Fruit fly (Drosophila melanogaster): ENCODE results near the gene CG7872.

CG7872 gene

dm6 chrX:15591721-15592491 lies 13.9 kb downstream of the CG7872 start (continued):
- TF ChIP-seq kay (GFP tag; optimal IDR thresholded peaks at IDR 0.05) (peak; percentile 13), ken (GFP tag; IDR thresholded peaks at IDR 0.05) (no peak), phol (tag; optimal IDR thresholded peaks at IDR 0.05) (peak; percentile 48), CG7786 (GFP tag; optimal IDR thresholded peaks at IDR 0.05) (peak; percentile 15), ci (GFP tag; IDR thresholded peaks at IDR 0.05) (peak; percentile 62; the same call in 2 of the 3 replicates), CG11560 (tag; IDR thresholded peaks at IDR 0.05) (no peak), NC2α (GFP tag; optimal IDR thresholded peaks at IDR 0.05) (no peak), Eip74EF (GFP tag; optimal IDR thresholded peaks at IDR 0.05) (peak in 1 of 2 experiments; percentile 29), bsh (GFP tag; optimal IDR thresholded peaks at IDR 0.05) (peak in 1 of 2 experiments; percentile 57), PHDP (tag; optimal IDR thresholded peaks at IDR 0.05) (peak; percentile 59), Gug (GFP tag; IDR thresholded peaks at IDR 0.05) (peak; percentile 44; the same call in 1 of the 4 replicates), CG15601 (tag; optimal IDR thresholded peaks at IDR 0.05) (peak; percentile 1), Hmr (GFP tag; optimal IDR thresholded peaks at IDR 0.05) (peak; percentile 42), CG17385 (GFP tag; optimal IDR thresholded peaks at IDR 0.05) (peak; percentile 45), CG17328 (GFP tag; IDR thresholded peaks at IDR 0.05) (peak; percentile 41; the same call in 1 of the 2 replicates), CG32532 (GFP tag; IDR thresholded peaks at IDR 0.05) (peak; percentile 45; the same call in 1 of the 2 replicates), CG7963 (GFP tag; IDR thresholded peaks at IDR 0.05; ENCODE audit: partially characterized antibody) (no peak), zfh2 (GFP tag; optimal IDR thresholded peaks at IDR 0.05) (peak; percentile 8), stc (GFP tag; IDR thresholded peaks at IDR 0.05) (peak; percentile 38), her (GFP tag; optimal IDR thresholded peaks at IDR 0.05) (peak; percentile 23), lab (GFP tag; optimal IDR thresholded peaks at IDR 0.05) (peak; percentile 57), CG3838 (GFP tag; optimal IDR thresholded peaks at IDR 0.05) (peak; percentile 27), nau (GFP tag; optimal IDR thresholded peaks at IDR 0.05) (no peak), Chrac-16 (GFP tag; optimal IDR thresholded peaks at IDR 0.05) (peak; percentile 29), Jarid2 (GFP tag; optimal IDR thresholded peaks at IDR 0.05) (no peak), Meics (GFP tag; optimal IDR thresholded peaks at IDR 0.05) (peak; percentile 36), MTF-1 (GFP tag; optimal IDR thresholded peaks at IDR 0.05; ENCODE audit: borderline replicate concordance) (peak; percentile 17), CG8388 (GFP tag; optimal IDR thresholded peaks at IDR 0.05) (peak; percentile 21), chif (GFP tag; optimal IDR thresholded peaks at IDR 0.05) (peak; percentile 21 to 44), Spps (tag; optimal IDR thresholded peaks at IDR 0.05) (no peak), Hr78 (GFP tag; optimal IDR thresholded peaks at IDR 0.05) (peak in 1 of 2 experiments; percentile 42), Hmx (GFP tag; optimal IDR thresholded peaks at IDR 0.05) (no peak), jumu (GFP tag; optimal IDR thresholded peaks at IDR 0.05) (peak; percentile 8), ssp (GFP tag; IDR thresholded peaks at IDR 0.05) (0 out of 2 replicates have a peak, but pooled peaks have one; percentile 21), CG10979 (tag; optimal IDR thresholded peaks at IDR 0.05) (peak; percentile 44), CG7357 (GFP tag; IDR thresholded peaks at IDR 0.05) (0 out of 3 replicates have a peak, but pooled peaks have one; percentile 28), zfh1 (GFP tag; IDR thresholded peaks at IDR 0.05) (0 out of 3 replicates have a peak, but pooled peaks have one; percentile 38), Med (GFP tag) (peak; percentile 76), Dref (GFP tag; IDR thresholded peaks at IDR 0.05) (no peak), sc (optimal IDR thresholded peaks at IDR 0.05) (no peak), sc (GFP tag; optimal IDR thresholded peaks at IDR 0.05) (no peak), salm (tag; optimal IDR thresholded peaks at IDR 0.05) (no peak), Xbp1 (GFP tag; optimal IDR thresholded peaks at IDR 0.05) (peak; percentile 50), slbo (GFP tag; IDR thresholded peaks at IDR 0.05) (peak; percentile 52; the same call in 1 of the 2 replicates), zf30C (GFP tag; optimal IDR thresholded peaks at IDR 0.05) (peak; percentile 30), CG6813 (GFP tag; optimal IDR thresholded peaks at IDR 0.05) (peak; percentile 50), lmd (GFP tag; IDR thresholded peaks at IDR 0.05) (0 out of 2 replicates have a peak, but pooled peaks have one; percentile 39), so (GFP tag; IDR thresholded peaks at IDR 0.05) (peak; percentile 39; the same call in 1 of the 3 replicates)

Data from whole organism, embryonic.